Fruit fly (Drosophila melanogaster) whole organism, embryonic: Measurements from ENCODE around the gene CG10959.

Experiments
- ATbp ChIP-seq: fragments of 200-800 bp; sonication (Bioruptor generic); optimal IDR thresholded peaks from 2 replicates; lab custom pipeline; 2017; ENCODE audit warnings: missing biosample characterization, mild to moderate bottlenecking, missing genetic modification characterization, missing genetic modification reagents
- Ada2b ChIP-seq: fragments of 200-800 bp; sonication (Bioruptor generic); IDR thresholded peaks from 2 replicates; pipeline ENCODE4 v1.3.6; 2022; ENCODE audit warnings: missing biosample characterization, missing genetic modification characterization
- Asciz ChIP-seq: fragments of 200-800 bp; sonication (Bioruptor generic); optimal IDR thresholded peaks from 2 replicates; lab custom pipeline; 2017; ENCODE audit warnings: missing biosample characterization, mild to moderate bottlenecking, missing genetic modification characterization, missing genetic modification reagents
- Awh ChIP-seq: fragments of 200-800 bp; sonication (Bioruptor generic); IDR thresholded peaks from 2 replicates; pipeline ENCODE4, ENCODE4 v1.3.6; 2022; ENCODE audit warnings: missing biosample characterization, missing genetic modification characterization
- Bdp1 ChIP-seq: fragments of 200-800 bp; sonication (Bioruptor generic); optimal IDR thresholded peaks from 3 replicates; lab custom pipeline; 2016; ENCODE audit warnings: missing biosample characterization, missing genetic modification characterization
- CG10267 ChIP-seq: fragments of 200-800 bp; sonication (Bioruptor generic); optimal IDR thresholded peaks from 2 replicates; lab custom pipeline; 2018; ENCODE audit warnings: missing biosample characterization, mild to moderate bottlenecking, missing genetic modification characterization, moderate library complexity
- CG10565 ChIP-seq: fragments of 200-800 bp; sonication (Bioruptor generic); optimal IDR thresholded peaks from 3 replicates; lab custom pipeline; 2016; ENCODE audit warnings: missing biosample characterization, mild to moderate bottlenecking, missing genetic modification characterization
- CG12236 ChIP-seq: fragments of 200-800 bp; sonication (Bioruptor generic); optimal IDR thresholded peaks from 2 replicates; lab custom pipeline; 2016; ENCODE audit warnings: missing biosample characterization, missing genetic modification characterization
- CG1602 ChIP-seq: fragments of 200-800 bp; sonication (Bioruptor generic); optimal IDR thresholded peaks from 3 replicates; lab custom pipeline; 2016; ENCODE audit warnings: missing biosample characterization, missing genetic modification characterization
- CG16779 ChIP-seq: fragments of 200-800 bp; sonication (Bioruptor generic); IDR thresholded peaks from 2 replicates; pipeline ENCODE4 v1.3.6; 2022; ENCODE audit warnings: missing biosample characterization, missing genetic modification characterization
- CG17359 ChIP-seq: fragments of 200-800 bp; sonication (Bioruptor generic); optimal IDR thresholded peaks from 3 replicates; lab custom pipeline; 2018; ENCODE audit warnings: missing biosample characterization, mild to moderate bottlenecking, missing genetic modification characterization, moderate library complexity
- CG17361 ChIP-seq: fragments of 200-800 bp; sonication (Bioruptor generic); IDR thresholded peaks from 3 replicates; pipeline ENCODE4 v1.3.6; 2022; ENCODE audit warnings: missing biosample characterization, missing genetic modification characterization
- CG2678 ChIP-seq: fragments of 200-800 bp; sonication (Bioruptor generic); optimal IDR thresholded peaks from 3 replicates; lab custom pipeline; 2019; ENCODE audit warnings: missing biosample characterization, mild to moderate bottlenecking, missing genetic modification characterization, moderate library complexity
- CG32767 ChIP-seq: fragments of 200-800 bp; sonication (Bioruptor generic); IDR thresholded peaks from 2 replicates; pipeline ENCODE4 v1.3.6; 2022; ENCODE audit warnings: missing biosample characterization, missing genetic modification characterization
- CG4707 ChIP-seq: fragments of 200-800 bp; sonication (Bioruptor generic); optimal IDR thresholded peaks from 2 replicates; lab custom pipeline; 2018; ENCODE audit warnings: missing biosample characterization, mild to moderate bottlenecking, missing genetic modification characterization, moderate library complexity
- CG4820 ChIP-seq: fragments of 200-800 bp; sonication (Bioruptor generic); optimal IDR thresholded peaks from 3 replicates; lab custom pipeline; 2016; ENCODE audit warnings: missing biosample characterization, missing genetic modification characterization
- CG5180 ChIP-seq: fragments of 200-800 bp; sonication (Bioruptor generic); optimal IDR thresholded peaks from 3 replicates; lab custom pipeline; 2017; ENCODE audit warnings: missing biosample characterization, missing genetic modification characterization, mild to moderate bottlenecking, moderate library complexity, missing genetic modification reagents
- CG5953 ChIP-seq: fragments of 200-800 bp; sonication (Bioruptor generic); IDR thresholded peaks from 2 replicates; pipeline ENCODE4 v1.3.6; 2022; ENCODE audit warnings: missing biosample characterization, missing genetic modification characterization
- CG7786 ChIP-seq: fragments of 200-800 bp; sonication (Bioruptor generic); optimal IDR thresholded peaks from 2 replicates; lab custom pipeline; 2016; ENCODE audit warnings: missing biosample characterization, missing genetic modification characterization
- CG8359 ChIP-seq: fragments of 200-800 bp; sonication (Bioruptor generic); optimal IDR thresholded peaks from 2 replicates; lab custom pipeline; 2017; ENCODE audit warnings: missing biosample characterization, mild to moderate bottlenecking, missing genetic modification characterization, borderline replicate concordance
- CG9727 ChIP-seq: fragments of 200-800 bp; sonication (Bioruptor generic); optimal IDR thresholded peaks from 3 replicates; lab custom pipeline; 2017; ENCODE audit warnings: missing biosample characterization, mild to moderate bottlenecking, missing genetic modification characterization
- D19A ChIP-seq: fragments of 200-800 bp; optimal IDR thresholded peaks from 3 replicates; lab custom pipeline; 2019; ENCODE audit warnings: missing biosample characterization, mild to moderate bottlenecking, missing genetic modification characterization, moderate library complexity
- Dip2 ChIP-seq: fragments of 200-800 bp; sonication (Bioruptor generic); IDR thresholded peaks from 2 replicates; pipeline ENCODE4 v1.3.6; 2022; ENCODE audit warnings: missing biosample characterization, missing genetic modification characterization
- Elba2 ChIP-seq: fragments of 200-800 bp; sonication (Bioruptor generic); optimal IDR thresholded peaks from 3 replicates; lab custom pipeline; 2016; ENCODE audit warnings: missing biosample characterization, missing genetic modification characterization
- Fer2 ChIP-seq: fragments of 200-800 bp; sonication (Bioruptor generic); optimal IDR thresholded peaks from 2 replicates; lab custom pipeline; 2018; ENCODE audit warnings: missing biosample characterization, mild to moderate bottlenecking, missing genetic modification characterization, moderate library complexity
- HmgD ChIP-seq: fragments of 200-800 bp; sonication (Bioruptor generic); optimal IDR thresholded peaks from 3 replicates; lab custom pipeline; 2016; ENCODE audit warnings: missing biosample characterization, missing genetic modification characterization
- HmgZ ChIP-seq: fragments of 200-800 bp; sonication (Bioruptor generic); optimal IDR thresholded peaks from 2 replicates; lab custom pipeline; 2018; ENCODE audit warnings: missing biosample characterization, mild to moderate bottlenecking, missing genetic modification characterization
- Hmr ChIP-seq: fragments of 200-800 bp; sonication (Bioruptor generic); optimal IDR thresholded peaks from 3 replicates; lab custom pipeline; 2017; ENCODE audit warnings: mild to moderate bottlenecking, missing biosample characterization, missing genetic modification reagents, missing genetic modification characterization
- Hr51 ChIP-seq, 2 experiments: fragments of 200-800 bp; sonication (Bioruptor generic); optimal IDR thresholded peaks; 2 replicates in 1 of 2; 3 replicates in 1 of 2; lab custom pipeline; 2016 to 2018; ENCODE audit warnings: missing biosample characterization in 2 of 2, missing genetic modification characterization in 2 of 2, mild to moderate bottlenecking in 1 of 2, moderate library complexity in 1 of 2
- MESR4 ChIP-seq: fragments of 200-800 bp; sonication (Bioruptor generic); optimal IDR thresholded peaks from 2 replicates; lab custom pipeline; 2018; ENCODE audit warnings: missing biosample characterization, mild to moderate bottlenecking, missing genetic modification characterization, moderate library complexity
- Med ChIP-seq: fragments of 200-800 bp; sonication (Bioruptor generic); peaks from one replicate; lab custom pipeline; 2016; ENCODE audit warnings: missing biosample characterization, missing genetic modification characterization, mild to moderate bottlenecking, inconsistent platforms, moderate library complexity
- NfI ChIP-seq: fragments of 200-800 bp; sonication (Bioruptor generic); optimal IDR thresholded peaks from 3 replicates; lab custom pipeline; 2018; ENCODE audit warnings: missing biosample characterization, mild to moderate bottlenecking, missing genetic modification characterization, moderate library complexity
- Sox100B ChIP-seq: fragments of 200-800 bp; sonication (Bioruptor generic); optimal IDR thresholded peaks from 3 replicates; lab custom pipeline; 2018; ENCODE audit warnings: missing biosample characterization, mild to moderate bottlenecking, missing genetic modification characterization
- Sox102F ChIP-seq: fragments of 200-800 bp; sonication (Bioruptor generic); optimal IDR thresholded peaks from 2 replicates; lab custom pipeline; 2018; ENCODE audit warnings: missing biosample characterization, mild to moderate bottlenecking, missing genetic modification characterization, moderate library complexity
- ac ChIP-seq: fragments of 200-800 bp; sonication (Bioruptor generic); optimal IDR thresholded peaks from 3 replicates; lab custom pipeline; 2017; ENCODE audit warnings: missing biosample characterization, mild to moderate bottlenecking, missing genetic modification characterization
- chn ChIP-seq: fragments of 200-800 bp; sonication (Bioruptor generic); optimal IDR thresholded peaks from 2 replicates; lab custom pipeline; 2016; ENCODE audit warnings: missing biosample characterization, missing genetic modification characterization
- ci ChIP-seq: fragments of 200-800 bp; sonication (Bioruptor generic); IDR thresholded peaks from 3 replicates; pipeline ENCODE4 v1.3.6; 2022; ENCODE audit warnings: missing biosample characterization, missing genetic modification characterization
- cwo ChIP-seq: fragments of 200-800 bp; sonication (Bioruptor generic); optimal IDR thresholded peaks from 3 replicates; lab custom pipeline; 2017; ENCODE audit warnings: missing biosample characterization, missing genetic modification characterization, mild to moderate bottlenecking, moderate library complexity, missing genetic modification reagents
- dmrt99B ChIP-seq: fragments of 200-800 bp; sonication (Bioruptor generic); optimal IDR thresholded peaks from 2 replicates; lab custom pipeline; 2018; ENCODE audit warnings: missing biosample characterization, mild to moderate bottlenecking, missing genetic modification characterization, moderate library complexity
- dpn ChIP-seq, 2 experiments: fragments of 200-800 bp; sonication (Bioruptor generic); optimal IDR thresholded peaks; 3 replicates each; lab custom pipeline; 2016; ENCODE audit warnings: missing biosample characterization in 2 of 2, missing genetic modification characterization in 2 of 2
- eyg ChIP-seq: fragments of 200-800 bp; sonication (Bioruptor generic); optimal IDR thresholded peaks from 3 replicates; lab custom pipeline; 2016; ENCODE audit warnings: missing biosample characterization, missing genetic modification characterization
- fd64A ChIP-seq: fragments of 200-800 bp; sonication (Bioruptor generic); optimal IDR thresholded peaks from 3 replicates; lab custom pipeline; 2018; ENCODE audit warnings: missing biosample characterization, mild to moderate bottlenecking, missing genetic modification characterization
- jing ChIP-seq: fragments of 200-800 bp; sonication (Bioruptor generic); optimal IDR thresholded peaks from 2 replicates; lab custom pipeline; 2018; ENCODE audit warnings: missing biosample characterization, mild to moderate bottlenecking, missing genetic modification characterization
- lbe ChIP-seq: fragments of 200-800 bp; sonication (Bioruptor generic); optimal IDR thresholded peaks from 2 replicates; lab custom pipeline; 2016; ENCODE audit warnings: missing biosample characterization, mild to moderate bottlenecking, missing genetic modification characterization
- nmo ChIP-seq: fragments of 200-800 bp; sonication (Bioruptor generic); optimal IDR thresholded peaks from 2 replicates; lab custom pipeline; 2018; ENCODE audit warnings: missing biosample characterization, mild to moderate bottlenecking, missing genetic modification characterization, moderate library complexity
- oc ChIP-seq: fragments of 200-800 bp; sonication (Bioruptor generic); optimal IDR thresholded peaks from 2 replicates; lab custom pipeline; 2018; ENCODE audit warnings: missing biosample characterization, mild to moderate bottlenecking, missing genetic modification characterization, moderate library complexity
- psq ChIP-seq: fragments of 200-800 bp; sonication (Bioruptor generic); optimal IDR thresholded peaks from 2 replicates; lab custom pipeline; 2017; ENCODE audit warnings: missing biosample characterization, missing genetic modification characterization
- tgo ChIP-seq: fragments of 200-800 bp; sonication (Bioruptor generic); IDR thresholded peaks from 3 replicates; pipeline ENCODE4 v1.3.6; 2022; ENCODE audit warnings: missing biosample characterization, missing genetic modification characterization
- wek ChIP-seq: fragments of 200-800 bp; sonication (Bioruptor generic); optimal IDR thresholded peaks from 3 replicates; lab custom pipeline; 2018; ENCODE audit warnings: missing biosample characterization, mild to moderate bottlenecking, missing genetic modification characterization, moderate library complexity

The CG10959 gene

dm6 chrX:8126149-8126548 lies 22.4 kb upstream of the CG10959 start (continued):
- no peak for TF ChIP-seq eyg (GFP tag; lab: Kevin White, UChicago)
- TF ChIP-seq MESR4 (GFP tag; lab: Kevin White, UChicago), result no peak
- no peak for TF ChIP-seq HmgZ
- peak; percentile 49 for TF ChIP-seq CG4707 (GFP tag; lab: Kevin White, UChicago)
- no peak for TF ChIP-seq CG10565 (GFP tag; lab: Kevin White, UChicago)
- peak; percentile 25 for TF ChIP-seq CG12236 (GFP tag; lab: Kevin White, UChicago)
- TF ChIP-seq psq (GFP tag; lab: Kevin White, UChicago), result peak; percentile 6
- TF ChIP-seq D19A, result peak; percentile 66
- TF ChIP-seq cwo (GFP tag; lab: Kevin White, UChicago), result no peak
- TF ChIP-seq CG4820 (GFP tag; lab: Kevin White, UChicago), result peak; percentile 53

dm6 chrX:8128133-8128532 lies 20.4 kb upstream of the CG10959 start:
- peak; percentile 62; the same call in 1 of the 2 replicates for TF ChIP-seq Awh
- TF ChIP-seq CG5180 (GFP tag; lab: Kevin White, UChicago), result peak; percentile 52
- TF ChIP-seq nmo (GFP tag; lab: Kevin White, UChicago), result no peak
- no peak for TF ChIP-seq Ada2b (GFP tag; lab: Robert Waterston, UW)
- TF ChIP-seq ATbp, result peak; percentile 39
- no peak for TF ChIP-seq Dip2 (GFP tag; lab: Robert Waterston, UW)
- TF ChIP-seq dmrt99B (tag; lab: Kevin White, UChicago), result peak; percentile 42
- TF ChIP-seq HmgD (GFP tag; lab: Kevin White, UChicago), result no peak
- TF ChIP-seq CG17361 (GFP tag; lab: Robert Waterston, UW), result no peak
- TF ChIP-seq CG9727, result no peak
- TF ChIP-seq wek (GFP tag; lab: Kevin White, UChicago), result peak; percentile 38
- TF ChIP-seq Bdp1 (GFP tag; lab: Kevin White, UChicago), result no peak
- TF ChIP-seq Med (GFP tag; lab: Kevin White, UChicago), result peak; percentile 15
- TF ChIP-seq ci, result peak; percentile 42; the same call in 1 of the 3 replicates
- no peak for TF ChIP-seq lbe (GFP tag; lab: Kevin White, UChicago)
- no peak for TF ChIP-seq Elba2 (GFP tag; lab: Kevin White, UChicago)
- no peak for TF ChIP-seq oc
- TF ChIP-seq jing, result no peak
- TF ChIP-seq CG8359, result no peak
- TF ChIP-seq CG17359, result peak; percentile 5
- no peak for TF ChIP-seq CG7786
- no peak for TF ChIP-seq CG5953 (GFP tag; lab: Robert Waterston, UW)
- TF ChIP-seq CG2678, result peak; percentile 16
- TF ChIP-seq CG1602 (GFP tag; lab: Kevin White, UChicago), result no peak
- no peak for TF ChIP-seq Fer2 (tag; lab: Kevin White, UChicago)
- TF ChIP-seq Hr51 (GFP tag; optimal IDR thresholded peaks at IDR 0.05; lab: Kevin White, UChicago), result no peak
- TF ChIP-seq NfI (GFP tag; lab: Kevin White, UChicago), result no peak
- no peak for TF ChIP-seq chn
- no peak for TF ChIP-seq Hmr (GFP tag; lab: Kevin White, UChicago)
- peak; percentile 59 for TF ChIP-seq Asciz (GFP tag; lab: Kevin White, UChicago)
- TF ChIP-seq CG10267 (tag; lab: Kevin White, UChicago), result no peak
- peak; percentile 20 for TF ChIP-seq Sox102F (GFP tag; lab: Kevin White, UChicago)
- no peak for TF ChIP-seq tgo
- no peak for TF ChIP-seq eyg (GFP tag; lab: Kevin White, UChicago)
- no peak for TF ChIP-seq dpn (GFP tag; optimal IDR thresholded peaks at IDR 0.05; lab: Kevin White, UChicago)
- TF ChIP-seq CG16779 (GFP tag; lab: Robert Waterston, UW), result no peak
- TF ChIP-seq Sox100B (GFP tag; lab: Kevin White, UChicago), result peak; percentile 25
- TF ChIP-seq fd64A, result no peak
- TF ChIP-seq ac (GFP tag; lab: Kevin White, UChicago), result no peak
- no peak for TF ChIP-seq CG32767
